Fruit fly (Drosophila melanogaster) whole organism, embryonic: ENCODE data around the gene trbl.

Source experiments
- CG32767 ChIP-seq: fragments of 200-800 bp; sonication (Bioruptor generic); IDR thresholded peaks from 2 replicates; pipeline ENCODE4 v1.3.6; 2022; ENCODE audit warnings: missing biosample characterization, missing genetic modification characterization
- CG9876 ChIP-seq: fragments of 200-800 bp; sonication (Bioruptor generic); optimal IDR thresholded peaks from 2 replicates; lab custom pipeline; 2016; ENCODE audit warnings: missing biosample characterization, missing genetic modification characterization
- bowl ChIP-seq: fragments of 200-800 bp; sonication (Bioruptor generic); IDR thresholded peaks from 2 replicates; pipeline ENCODE4 v1.3.6; 2022; ENCODE audit warnings: missing biosample characterization, missing genetic modification characterization
- tup ChIP-seq: fragments of 200-800 bp; sonication (Bioruptor generic); optimal IDR thresholded peaks from 2 replicates; lab custom pipeline; 2016; ENCODE audit warnings: missing biosample characterization, mild to moderate bottlenecking, missing genetic modification characterization, moderate library complexity
- vfl ChIP-seq: fragments of 200-800 bp; sonication (Bioruptor generic); optimal IDR thresholded peaks from 2 replicates; lab custom pipeline; 2016; ENCODE audit warnings: missing biosample characterization, missing genetic modification characterization

- TF ChIP-seq CG32767 (GFP tag; lab: Robert Waterston, UW) (no peak), CG9876 (GFP tag; lab: Kevin White, UChicago) (no peak), tup (GFP tag; lab: Kevin White, UChicago) (no peak), bowl (GFP tag; lab: Robert Waterston, UW) (no peak), vfl (GFP tag; lab: Kevin White, UChicago) (no peak)
Measured at dm6 chr3L:20353726-20354332, 47.6 kb downstream of the trbl start.
